Fruit fly (Drosophila melanogaster): ENCODE results near the gene CG14374.

The CG14374 gene

DNA sequence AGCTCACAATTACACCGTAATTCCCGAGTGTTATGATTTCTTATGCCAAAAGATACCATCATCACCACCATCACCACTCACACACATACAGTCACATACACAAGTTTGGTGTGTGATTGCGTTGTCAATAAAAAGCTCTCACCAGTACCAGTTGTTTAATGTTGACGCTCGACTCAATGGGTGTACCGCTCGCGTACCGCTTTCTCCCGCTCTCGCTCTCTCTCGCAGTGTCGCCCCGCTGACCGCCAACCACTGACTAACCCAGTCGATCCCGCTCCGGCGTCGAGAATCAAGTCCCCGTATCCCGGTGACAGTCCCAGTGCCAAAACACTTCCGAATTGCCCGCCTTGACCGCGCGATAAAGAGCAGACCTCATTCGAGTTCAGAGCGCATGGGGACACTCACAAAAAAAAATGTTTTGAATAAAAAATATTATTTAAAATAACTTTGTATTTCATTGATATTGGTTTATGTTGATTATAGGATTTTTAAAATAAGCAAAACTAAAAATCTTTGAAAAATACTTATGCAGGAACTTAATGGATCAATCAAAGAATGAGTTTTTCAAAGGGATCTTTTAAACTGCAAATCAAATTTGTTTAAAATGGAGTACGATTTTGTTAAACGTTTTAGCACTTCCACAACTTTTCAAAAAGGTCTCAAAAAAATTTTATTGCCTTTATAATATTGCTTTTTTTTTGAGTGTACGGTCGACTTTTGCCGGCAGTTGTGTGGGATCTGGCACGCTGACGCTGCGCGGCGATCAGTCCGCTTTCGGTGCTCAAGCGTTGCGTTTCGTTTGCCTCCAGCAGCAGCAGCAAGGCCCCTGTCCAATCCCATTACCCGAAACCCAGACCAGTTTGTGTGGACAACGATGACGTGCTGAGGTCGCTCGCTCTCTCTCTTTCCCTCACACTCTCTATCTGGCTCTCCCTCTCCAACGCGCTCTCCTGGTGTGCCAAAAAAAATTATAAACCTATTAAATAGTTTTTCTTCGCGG is 32.5 kb downstream of the CG14374 start, which contains the start of gene Dic1 (continued):
- TF ChIP-seq az2 (GFP tag; optimal IDR thresholded peaks at IDR 0.05) = peak; percentile 97
- TF ChIP-seq Taf1 (GFP tag; IDR thresholded peaks at IDR 0.05) = peak; percentile 76
- TF ChIP-seq seq (GFP tag; IDR thresholded peaks at IDR 0.05) = peak; percentile 91
- TF ChIP-seq MTF-1 (GFP tag; optimal IDR thresholded peaks at IDR 0.05; ENCODE audit: borderline replicate concordance) = peak; percentile 69
- TF ChIP-seq tll (GFP tag; optimal IDR thresholded peaks at IDR 0.05) = peak in 1 of 2 experiments; percentile 64
- TF ChIP-seq zfh2 (GFP tag; optimal IDR thresholded peaks at IDR 0.05) = peak; percentile 95
- peak; percentile 93 for TF ChIP-seq CG10654 (GFP tag; optimal IDR thresholded peaks at IDR 0.05)
- TF ChIP-seq sna (GFP tag; IDR thresholded peaks at IDR 0.05; ENCODE audit: partially characterized antibody) = 0 out of 2 replicates have a peak, but pooled peaks have one; percentile 36
- TF ChIP-seq CG14050 (GFP tag; IDR thresholded peaks at IDR 0.05) = peak; percentile 87
- TF ChIP-seq Elba2 (GFP tag; optimal IDR thresholded peaks at IDR 0.05) = peak; percentile 49
- peak; percentile 88 for TF ChIP-seq gcm2 (GFP tag; optimal IDR thresholded peaks at IDR 0.05)
- peak; percentile 73 for TF ChIP-seq CrebB (tag; optimal IDR thresholded peaks at IDR 0.05)
- TF ChIP-seq CG9727 (GFP tag; optimal IDR thresholded peaks at IDR 0.05) = peak; percentile 99
- TF ChIP-seq row (GFP tag; IDR thresholded peaks at IDR 0.05) = peak; percentile 94
- TF ChIP-seq Hr39 (optimal IDR thresholded peaks at IDR 0.05) = no peak
- peak; percentile 59 for TF ChIP-seq sima (GFP tag; optimal IDR thresholded peaks at IDR 0.05)
- TF ChIP-seq CG18262 (tag; optimal IDR thresholded peaks at IDR 0.05) = peak; percentile 98
- TF ChIP-seq CG34422 (GFP tag; IDR thresholded peaks at IDR 0.05) = peak; percentile 88
- peak; percentile 87 for TF ChIP-seq maf-S (GFP tag; optimal IDR thresholded peaks at IDR 0.05)
- TF ChIP-seq CG14860 (GFP tag; IDR thresholded peaks at IDR 0.05; ENCODE audit: partially characterized antibody) = no peak
- TF ChIP-seq otp (GFP tag; IDR thresholded peaks at IDR 0.05) = peak; percentile 71; the same call in 2 of the 3 replicates
- peak; percentile 74; the same call in 1 of the 2 replicates for TF ChIP-seq Gsc (GFP tag; IDR thresholded peaks at IDR 0.05)
- TF ChIP-seq btn (GFP tag; optimal IDR thresholded peaks at IDR 0.05) = peak; percentile 74
- peak; percentile 85 for TF ChIP-seq ttk (GFP tag; IDR thresholded peaks at IDR 0.05)
- TF ChIP-seq lov (optimal IDR thresholded peaks at IDR 0.05) = no peak
- peak; percentile 81 for TF ChIP-seq lov (GFP tag; IDR thresholded peaks at IDR 0.05)
- TF ChIP-seq lola (GFP tag; optimal IDR thresholded peaks at IDR 0.05) = peak in 1 of 3 experiments; percentile 97
- TF ChIP-seq CG10267 (tag; optimal IDR thresholded peaks at IDR 0.05) = peak; percentile 95
- peak; percentile 99 for TF ChIP-seq CG7556 (GFP tag; optimal IDR thresholded peaks at IDR 0.05)
- TF ChIP-seq pfk (GFP tag; optimal IDR thresholded peaks at IDR 0.05) = peak; percentile 29
- TF ChIP-seq CG4730 (GFP tag; IDR thresholded peaks at IDR 0.05) = peak; percentile 81
- peak; percentile 86 for TF ChIP-seq shn (GFP tag; optimal IDR thresholded peaks at IDR 0.05)
- TF ChIP-seq usp (GFP tag; optimal IDR thresholded peaks at IDR 0.05) = no peak
- peak; percentile 75; the same call in 1 of the 2 replicates for TF ChIP-seq ap (GFP tag; IDR thresholded peaks at IDR 0.05)
- peak; percentile 98 for TF ChIP-seq CG11504 (tag; optimal IDR thresholded peaks at IDR 0.05)
- peak; percentile 93 for TF ChIP-seq ewg (GFP tag; optimal IDR thresholded peaks at IDR 0.05)
- peak; percentile 72 for TF ChIP-seq Awh (GFP tag; IDR thresholded peaks at IDR 0.05)
- peak; percentile 64 for TF ChIP-seq abd-A (tag; optimal IDR thresholded peaks at IDR 0.05)
- TF ChIP-seq GATAe (GFP tag; conservative IDR thresholded peaks at IDR 0.05) = peak; percentile 65
- TF ChIP-seq tx (GFP tag; optimal IDR thresholded peaks at IDR 0.05) = peak; percentile 79
- peak; percentile 85 for TF ChIP-seq CG11247 (GFP tag; IDR thresholded peaks at IDR 0.05)
- peak; percentile 92 for TF ChIP-seq CG6689 (GFP tag; IDR thresholded peaks at IDR 0.05)
- TF ChIP-seq gsb (GFP tag; IDR thresholded peaks at IDR 0.05) = peak; percentile 75
- peak; percentile 90 for TF ChIP-seq aop (GFP tag; IDR thresholded peaks at IDR 0.05)
- peak; percentile 97 for TF ChIP-seq CG10209 (GFP tag; optimal IDR thresholded peaks at IDR 0.05)
- no peak for TF ChIP-seq h (optimal IDR thresholded peaks at IDR 0.05)
- peak; percentile 63 for TF ChIP-seq Sry-β (GFP tag; optimal IDR thresholded peaks at IDR 0.05)
- peak; percentile 85 for TF ChIP-seq jing (GFP tag; optimal IDR thresholded peaks at IDR 0.05)
- TF ChIP-seq Vsx1 (GFP tag; optimal IDR thresholded peaks at IDR 0.05) = peak; percentile 90

All from whole organism, embryonic.